Worm (Caenorhabditis elegans) whole organism, L3 larva: ENCODE data around the gene D1086.6.

Experiments used
- R02D3.7 ChIP-seq: fragments of 150-350 bp; optimal IDR thresholded peaks from 2 replicates; lab custom pipeline; 2014; ENCODE audit warnings: missing biosample characterization, missing genetic modification characterization
- ceh-82 ChIP-seq: fragments of 150-350 bp; optimal IDR thresholded peaks from 2 replicates; lab custom pipeline; 2014; ENCODE audit warnings: missing biosample characterization, missing genetic modification characterization
- fkh-10 ChIP-seq: sonication (generic microtip); optimal IDR thresholded peaks from 2 replicates; lab custom pipeline; 2017; ENCODE audit warnings: missing biosample characterization, missing genetic modification reagents, missing genetic modification characterization
- nhr-12 ChIP-seq: fragments of 150-350 bp; optimal IDR thresholded peaks from 2 replicates; lab custom pipeline; 2014; ENCODE audit warnings: missing biosample characterization, missing genetic modification characterization
- nhr-237 ChIP-seq: fragments of 150-350 bp; optimal IDR thresholded peaks from 2 replicates; lab custom pipeline; 2014; ENCODE audit warnings: missing biosample characterization, missing genetic modification characterization
- snpc-4 ChIP-seq: fragments of 150-350 bp; optimal IDR thresholded peaks from 2 replicates; lab custom pipeline; 2014; ENCODE audit warnings: missing biosample characterization, missing genetic modification characterization
- tbx-2 ChIP-seq: sonication (generic microtip); optimal IDR thresholded peaks from 2 replicates; lab custom pipeline; 2016; ENCODE audit warnings: mild to moderate bottlenecking, missing genetic modification characterization, missing compliant biosample characterization
- unc-62 ChIP-seq: fragments of 150-350 bp; sonication (generic microtip); optimal IDR thresholded peaks from 4 replicates; lab custom pipeline; 2014; ENCODE audit warnings: missing biosample characterization, missing genetic modification reagents, missing genetic modification characterization

ce11 chrV:14097358-14097757, 17.8 kb downstream of the D1086.6 start:
- TF ChIP-seq unc-62 (GFP tag; lab: Kevin White, UChicago) (no peak), nhr-237 (no peak), R02D3.7 (tag; lab: Kevin White, UChicago) (no peak), nhr-12 (tag; lab: Kevin White, UChicago) (no peak), ceh-82 (tag; lab: Kevin White, UChicago) (no peak), snpc-4 (tag; lab: Kevin White, UChicago) (no peak), fkh-10 (GFP tag; lab: Kevin White, UChicago) (no peak), tbx-2 (no peak)
